Worm (Caenorhabditis elegans): ENCODE data around the gene C01G10.9.

ce11 chrV:15094749-15095148, 12.4 kb downstream of the C01G10.9 start, which contains the start of gene srx-78:
- no peak for TF ChIP-seq madf-2 (tag; optimal IDR thresholded peaks at IDR 0.05)
- TF ChIP-seq unc-55 (GFP tag; optimal IDR thresholded peaks at IDR 0.05): no peak
- no peak for TF ChIP-seq rnt-1 (tag; optimal IDR thresholded peaks at IDR 0.05)
- no peak for TF ChIP-seq nfya-1 (tag; optimal IDR thresholded peaks at IDR 0.05)
- no peak for TF ChIP-seq nhr-11 (tag; optimal IDR thresholded peaks at IDR 0.05)
- TF ChIP-seq K09A11.1 (tag; optimal IDR thresholded peaks at IDR 0.05; ENCODE audit: insufficient read depth): no peak
- no peak for TF ChIP-seq hlh-15 (tag; optimal IDR thresholded peaks at IDR 0.05)
- no peak for TF ChIP-seq elt-2 (tag; optimal IDR thresholded peaks at IDR 0.05)
- no peak for TF ChIP-seq F13H6.1 (tag; optimal IDR thresholded peaks at IDR 0.05)
- TF ChIP-seq C08G9.2 (tag; optimal IDR thresholded peaks at IDR 0.05): no peak
- TF ChIP-seq dve-1 (tag; optimal IDR thresholded peaks at IDR 0.05): no peak

Data from whole organism, late embryonic.